Fruit fly (Drosophila melanogaster) whole organism: ENCODE data around the gene Kul.

ENCODE experiments used
- CG8478 ChIP-seq: fragments of >200 bp; optimal IDR thresholded peaks from 2 replicates; lab custom pipeline; 2018; ENCODE audit warnings: inconsistent platforms
- Dll ChIP-seq: fragments of >200 bp; optimal IDR thresholded peaks from 2 replicates; lab custom pipeline; 2017
- EcR ChIP-seq, 2 experiments: fragments of >200 bp; optimal IDR thresholded peaks; 2 replicates each; lab custom pipeline; 2017; ENCODE audit warnings: missing biosample characterization in 2 of 2, missing genetic modification characterization in 2 of 2, missing genetic modification reagents in 2 of 2
- pan ChIP-seq: fragments of >200 bp; optimal IDR thresholded peaks from 2 replicates; lab custom pipeline; 2017
- psq ChIP-seq: fragments of >200 bp; optimal IDR thresholded peaks from 2 replicates; lab custom pipeline; 2017

DNA sequence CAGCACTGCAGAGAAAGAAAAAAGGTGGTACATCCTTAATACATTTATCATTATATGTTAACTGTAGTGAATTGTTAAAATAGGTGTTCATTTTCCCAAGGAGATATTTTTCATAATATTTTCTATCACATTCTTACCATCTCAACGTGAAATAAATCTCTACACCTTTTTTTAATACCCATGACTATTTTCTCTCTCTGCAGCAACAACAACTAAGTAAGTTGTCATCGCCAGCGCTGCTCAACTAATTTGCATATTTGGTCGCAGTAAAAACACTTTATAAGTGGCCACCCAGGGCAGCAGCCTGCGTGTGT lies 35.1 kb upstream of the Kul start:
- no peak for TF ChIP-seq Dll (lab: Kevin White, UChicago)
- TF ChIP-seq pan (lab: Kevin White, UChicago) = no peak
- no peak for TF ChIP-seq psq (lab: Kevin White, UChicago)
- TF ChIP-seq EcR (GFP tag; optimal IDR thresholded peaks at IDR 0.05; lab: Kevin White, UChicago) = no peak
- no peak for TF ChIP-seq CG8478 (lab: Kevin White, UChicago)
